Fruit fly (Drosophila melanogaster): Measurements from ENCODE around the gene COX5A.
A peak's percentile ranks its signal among the peaks of the same experiment; 100 is the strongest.

DNA sequence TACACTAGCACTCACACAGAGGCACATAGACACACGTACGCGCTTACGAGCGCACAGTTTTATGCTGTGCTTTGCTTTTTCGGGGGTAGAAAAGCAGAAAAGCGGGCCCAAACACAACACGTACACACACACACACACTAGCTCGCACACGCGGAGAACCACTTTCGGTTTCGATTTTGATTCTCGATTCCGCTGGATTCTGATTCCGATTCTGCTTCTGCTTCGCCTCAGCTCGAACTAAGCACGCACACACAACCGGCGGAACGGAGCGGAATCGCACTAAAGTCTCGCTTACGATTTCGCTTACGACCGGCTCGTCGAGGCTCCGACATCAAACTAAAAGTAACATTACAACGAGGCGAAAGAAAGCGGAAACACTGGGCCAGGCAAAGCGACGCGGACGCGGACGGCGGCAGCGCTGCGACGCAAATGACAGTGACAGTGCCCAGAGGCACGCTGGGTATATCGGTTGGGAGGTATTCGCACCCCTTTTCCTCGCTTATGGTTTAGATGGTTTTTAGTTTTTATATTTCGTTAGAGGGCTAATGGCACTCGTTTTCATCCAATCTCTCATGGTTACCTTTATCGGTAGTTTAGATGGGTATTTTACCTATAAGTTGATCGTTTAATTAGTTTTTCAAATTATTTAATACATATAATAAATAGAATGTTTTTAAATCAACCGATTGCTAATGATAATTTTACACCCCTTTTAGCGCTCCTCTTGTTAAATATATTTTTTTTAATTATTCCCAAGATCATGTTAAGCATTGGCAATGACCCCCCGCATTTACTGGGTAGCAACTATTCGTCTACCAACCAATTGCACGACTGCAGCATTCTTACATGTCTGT lies 40.9 kb upstream of the COX5A start:
- TF ChIP-seq pad (GFP tag; optimal IDR thresholded peaks at IDR 0.05), result peak; percentile 69
- peak; percentile 14 for TF ChIP-seq CG14711 (tag; optimal IDR thresholded peaks at IDR 0.05)
- peak; percentile 70 for TF ChIP-seq ovo (GFP tag; optimal IDR thresholded peaks at IDR 0.05)
- peak; percentile 89 for TF ChIP-seq Mnt (GFP tag; optimal IDR thresholded peaks at IDR 0.05)
- TF ChIP-seq kay (GFP tag; ENCODE audit: borderline replicate concordance), result peak; percentile 75
- peak; percentile 39 for TF ChIP-seq bab1 (GFP tag; optimal IDR thresholded peaks at IDR 0.05)
- TF ChIP-seq Crg-1 (GFP tag; optimal IDR thresholded peaks at IDR 0.05), result peak; percentile 63

All from whole organism, adult.